Worm (Caenorhabditis elegans) whole organism, L4 larva: ENCODE data around the gene nhr-173.

Source experiments
- mep-1 ChIP-seq: fragments of 150-350 bp; sonication (generic microtip); optimal IDR thresholded peaks from 3 replicates; lab custom pipeline; 2014; ENCODE audit warnings: missing biosample characterization, missing genetic modification characterization
- spr-3 ChIP-seq: fragments of 200-800 bp; sonication (Bioruptor generic); optimal IDR thresholded peaks from 2 replicates; lab custom pipeline; 2018; ENCODE audit warnings: mild to moderate bottlenecking, missing genetic modification characterization, missing compliant biosample characterization
- unc-39 ChIP-seq: sonication (generic microtip); optimal IDR thresholded peaks from 2 replicates; lab custom pipeline; 2017; ENCODE audit warnings: missing biosample characterization, missing genetic modification characterization

DNA sequence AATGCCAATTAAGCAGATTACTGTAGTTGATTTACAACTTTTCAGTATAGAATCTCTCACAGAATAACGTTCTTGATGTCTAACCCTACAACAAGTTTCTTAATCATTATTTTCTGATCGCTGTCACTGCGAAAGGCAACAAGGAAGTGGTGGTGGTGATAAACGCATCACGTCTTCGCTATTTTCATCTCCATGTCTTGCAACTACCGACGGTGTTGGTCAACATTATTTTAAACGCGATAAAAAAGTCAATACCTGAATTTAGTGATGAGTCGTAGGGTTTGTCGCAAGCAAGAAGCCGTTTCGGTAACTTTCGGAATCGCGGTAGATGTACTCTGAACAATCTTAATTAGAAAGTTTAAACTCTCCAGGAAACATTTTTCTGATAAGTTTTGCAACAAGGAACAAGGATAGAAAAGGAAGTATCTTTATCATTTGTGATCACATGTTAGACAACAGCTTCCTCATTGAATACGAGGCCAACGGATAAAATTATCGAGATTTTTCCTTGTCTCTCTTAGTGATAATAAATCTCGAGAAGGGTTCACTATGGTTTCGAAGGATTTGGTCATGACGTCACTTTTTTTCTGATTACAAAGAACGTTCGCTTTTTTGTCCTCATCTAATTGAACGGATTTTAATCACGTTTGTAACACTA, 8.6 kb downstream of the nhr-173 start:
- no peak for TF ChIP-seq unc-39 (tag; lab: Kevin White, UChicago)
- TF ChIP-seq spr-3 (GFP tag; lab: Kevin White, UChicago) = no peak
- no peak for TF ChIP-seq mep-1 (tag; lab: Kevin White, UChicago)
